Fruit fly (Drosophila melanogaster) whole organism, embryonic: ENCODE measurements around the gene shd.

Experiments used
- Adf1 ChIP-seq: fragments of 200-800 bp; sonication (Bioruptor generic); IDR thresholded peaks from 2 replicates; pipeline ENCODE4 v1.3.6; 2022; ENCODE audit warnings: missing biosample characterization, missing genetic modification characterization
- B-H1 ChIP-seq: fragments of 200-800 bp; sonication (Bioruptor generic); IDR thresholded peaks from 3 replicates; pipeline ENCODE4 v1.3.6; 2022; ENCODE audit warnings: missing biosample characterization, missing genetic modification characterization
- C15 ChIP-seq: fragments of 200-800 bp; sonication (Bioruptor generic); IDR thresholded peaks from 3 replicates; pipeline ENCODE4 v1.3.6; 2022; ENCODE audit warnings: missing biosample characterization, missing genetic modification characterization
- CG1024 ChIP-seq: fragments of 200-800 bp; sonication (Bioruptor generic); IDR thresholded peaks from 2 replicates; pipeline ENCODE4 v1.3.6; 2022; ENCODE audit warnings: missing biosample characterization, missing genetic modification characterization
- CG10366 ChIP-seq: fragments of 200-800 bp; sonication (Bioruptor generic); IDR thresholded peaks from 2 replicates; pipeline ENCODE4 v1.3.6; 2022; ENCODE audit warnings: missing biosample characterization, missing genetic modification characterization
- CG10431 ChIP-seq: fragments of 200-800 bp; sonication (Bioruptor generic); optimal IDR thresholded peaks from 3 replicates; lab custom pipeline; 2018; ENCODE audit warnings: missing biosample characterization, mild to moderate bottlenecking, missing genetic modification characterization
- CG11085 ChIP-seq: fragments of 200-800 bp; sonication (Bioruptor generic); IDR thresholded peaks from 2 replicates; pipeline ENCODE4 v1.3.6; 2022; ENCODE audit warnings: missing biosample characterization, missing genetic modification characterization
- CG11723 ChIP-seq: fragments of 200-800 bp; sonication (Bioruptor generic); optimal IDR thresholded peaks from 2 replicates; lab custom pipeline; 2017; ENCODE audit warnings: missing biosample characterization, mild to moderate bottlenecking, missing genetic modification characterization
- CG14667 ChIP-seq: fragments of 200-800 bp; sonication (Bioruptor generic); IDR thresholded peaks from 2 replicates; pipeline ENCODE4 v1.3.6; 2022; ENCODE audit warnings: missing biosample characterization, missing genetic modification characterization
- CG1529 ChIP-seq: fragments of 200-800 bp; sonication (Bioruptor generic); optimal IDR thresholded peaks from 3 replicates; lab custom pipeline; 2018; ENCODE audit warnings: missing biosample characterization, missing genetic modification characterization
- CG17385 ChIP-seq: fragments of 200-800 bp; sonication (Bioruptor generic); optimal IDR thresholded peaks from 3 replicates; lab custom pipeline; 2018; ENCODE audit warnings: missing biosample characterization, mild to moderate bottlenecking, missing genetic modification characterization
- CG31388 ChIP-seq: fragments of 200-800 bp; sonication (Bioruptor generic); optimal IDR thresholded peaks from 2 replicates; lab custom pipeline; 2016; ENCODE audit warnings: missing biosample characterization, missing genetic modification characterization
- CG3163 ChIP-seq: fragments of 200-800 bp; sonication (Bioruptor generic); optimal IDR thresholded peaks from 3 replicates; lab custom pipeline; 2016; ENCODE audit warnings: missing biosample characterization, missing genetic modification characterization
- CG32767 ChIP-seq: fragments of 200-800 bp; sonication (Bioruptor generic); IDR thresholded peaks from 2 replicates; pipeline ENCODE4 v1.3.6; 2022; ENCODE audit warnings: missing biosample characterization, missing genetic modification characterization
- CG4328 ChIP-seq: fragments of 200-800 bp; sonication (Bioruptor generic); optimal IDR thresholded peaks from 3 replicates; lab custom pipeline; 2017; ENCODE audit warnings: missing biosample characterization, missing genetic modification reagents, missing genetic modification characterization
- CG4854 ChIP-seq: fragments of 200-800 bp; sonication (Bioruptor generic); optimal IDR thresholded peaks from 2 replicates; lab custom pipeline; 2016; ENCODE audit warnings: missing biosample characterization, missing genetic modification characterization, inconsistent platforms
- CG5953 ChIP-seq: fragments of 200-800 bp; sonication (Bioruptor generic); IDR thresholded peaks from 2 replicates; pipeline ENCODE4 v1.3.6; 2022; ENCODE audit warnings: missing biosample characterization, missing genetic modification characterization
- CG7928 ChIP-seq: fragments of 200-800 bp; sonication (Bioruptor generic); optimal IDR thresholded peaks from 2 replicates; lab custom pipeline; 2017; ENCODE audit warnings: missing biosample characterization, mild to moderate bottlenecking, missing genetic modification characterization
- CG7963 ChIP-seq: fragments of 200-800 bp; sonication (Bioruptor generic); IDR thresholded peaks from 3 replicates; pipeline ENCODE4 v1.3.6; 2022; ENCODE audit warnings: missing biosample characterization, missing genetic modification characterization; ENCODE audit not compliant: partially characterized antibody
- CG9215 ChIP-seq: fragments of 200-800 bp; sonication (Bioruptor generic); IDR thresholded peaks from 2 replicates; pipeline ENCODE4 v1.3.6; 2022; ENCODE audit warnings: missing biosample characterization, missing genetic modification characterization
- CG9876 ChIP-seq: fragments of 200-800 bp; sonication (Bioruptor generic); optimal IDR thresholded peaks from 2 replicates; lab custom pipeline; 2016; ENCODE audit warnings: missing biosample characterization, missing genetic modification characterization
- Camta ChIP-seq: fragments of 200-800 bp; sonication (Bioruptor generic); optimal IDR thresholded peaks from 2 replicates; lab custom pipeline; 2016; ENCODE audit warnings: missing biosample characterization, missing genetic modification characterization
- E2f1 ChIP-seq: fragments of 200-800 bp; sonication (Bioruptor generic); IDR thresholded peaks from 2 replicates; pipeline ENCODE4 v1.3.6; 2022; ENCODE audit warnings: missing biosample characterization, missing genetic modification characterization
- E2f2 ChIP-seq: fragments of 200-800 bp; sonication (Bioruptor generic); IDR thresholded peaks from 2 replicates; pipeline ENCODE4 v1.3.6; 2022; ENCODE audit warnings: missing biosample characterization, missing genetic modification characterization
- Gsc ChIP-seq: fragments of 200-800 bp; sonication (Bioruptor generic); IDR thresholded peaks from 2 replicates; pipeline ENCODE4 v1.3.6; 2022; ENCODE audit warnings: missing biosample characterization, missing genetic modification characterization
- Jarid2 ChIP-seq: fragments of 200-800 bp; sonication (Bioruptor generic); optimal IDR thresholded peaks from 3 replicates; lab custom pipeline; 2017; ENCODE audit warnings: mild to moderate bottlenecking, missing biosample characterization, missing genetic modification reagents, missing genetic modification characterization
- Neu2 ChIP-seq: fragments of 200-800 bp; sonication (Bioruptor generic); optimal IDR thresholded peaks from 3 replicates; lab custom pipeline; 2016; ENCODE audit warnings: missing biosample characterization, missing genetic modification characterization, borderline replicate concordance
- Nf-YC ChIP-seq: fragments of 200-800 bp; optimal IDR thresholded peaks from 3 replicates; lab custom pipeline; 2019; ENCODE audit warnings: missing biosample characterization, mild to moderate bottlenecking, missing genetic modification characterization, moderate library complexity
- Usf ChIP-seq: fragments of 200-800 bp; sonication (Bioruptor generic); optimal IDR thresholded peaks from 2 replicates; lab custom pipeline; 2017; ENCODE audit warnings: missing genotype, missing biosample characterization, missing genetic modification characterization
- aop ChIP-seq: fragments of 200-800 bp; sonication (Bioruptor generic); IDR thresholded peaks from 2 replicates; pipeline ENCODE4 v1.3.6; 2022; ENCODE audit warnings: missing biosample characterization, missing genetic modification characterization
- ase ChIP-seq: fragments of 200-800 bp; sonication (Bioruptor generic); IDR thresholded peaks from 3 replicates; pipeline ENCODE4 v1.3.6; 2022; ENCODE audit warnings: missing biosample characterization, missing genetic modification characterization
- ash1 ChIP-seq: fragments of 200-800 bp; sonication (Bioruptor generic); optimal IDR thresholded peaks from 2 replicates; lab custom pipeline; 2018; ENCODE audit warnings: missing biosample characterization, mild to moderate bottlenecking, missing genetic modification characterization
- bowl ChIP-seq: fragments of 200-800 bp; sonication (Bioruptor generic); IDR thresholded peaks from 2 replicates; pipeline ENCODE4 v1.3.6; 2022; ENCODE audit warnings: missing biosample characterization, missing genetic modification characterization
- disco-r ChIP-seq: fragments of 200-800 bp; sonication (Bioruptor generic); optimal IDR thresholded peaks from 2 replicates; lab custom pipeline; 2016; ENCODE audit warnings: missing biosample characterization, missing genetic modification characterization
- ewg ChIP-seq: fragments of 200-800 bp; sonication (Bioruptor generic); optimal IDR thresholded peaks from 3 replicates; lab custom pipeline; 2017; ENCODE audit warnings: mild to moderate bottlenecking, missing biosample characterization, missing genetic modification reagents, missing genetic modification characterization
- fd3F ChIP-seq: fragments of 200-800 bp; sonication (Bioruptor generic); optimal IDR thresholded peaks from 2 replicates; lab custom pipeline; 2018; ENCODE audit warnings: missing biosample characterization, mild to moderate bottlenecking, missing genetic modification characterization, moderate library complexity
- h ChIP-seq: fragments of >200 bp; optimal IDR thresholded peaks from 2 replicates; lab custom pipeline; 2017
- hbn ChIP-seq: fragments of 200-800 bp; sonication (Bioruptor generic); IDR thresholded peaks from 2 replicates; pipeline ENCODE4 v1.3.6; 2022; ENCODE audit warnings: missing biosample characterization, missing genetic modification characterization; ENCODE audit not compliant: partially characterized antibody
- klu ChIP-seq: fragments of 200-800 bp; sonication (Bioruptor generic); IDR thresholded peaks from 2 replicates; pipeline ENCODE4 v1.3.6; 2022; ENCODE audit warnings: missing biosample characterization, missing genetic modification characterization
- lov ChIP-seq, 2 experiments: fragments of 200-800 bp in 1 of 2; fragments of >200 bp in 1 of 2; sonication (Bioruptor generic) in 1 of 2; IDR thresholded peaks in 1 of 2; optimal IDR thresholded peaks in 1 of 2; 2 replicates in 1 of 2; 3 replicates in 1 of 2; pipeline versions ENCODE4 v1.3.6 to Lab custom; 2017 to 2022; ENCODE audit warnings: missing biosample characterization in 1 of 2, missing genetic modification characterization in 1 of 2
- nmo ChIP-seq: fragments of 200-800 bp; sonication (Bioruptor generic); optimal IDR thresholded peaks from 2 replicates; lab custom pipeline; 2018; ENCODE audit warnings: missing biosample characterization, mild to moderate bottlenecking, missing genetic modification characterization, moderate library complexity
- pho ChIP-seq: fragments of 200-800 bp; sonication (Bioruptor generic); optimal IDR thresholded peaks from 2 replicates; lab custom pipeline; 2016; ENCODE audit warnings: missing biosample characterization, missing genetic modification characterization
- pita ChIP-seq: fragments of 200-800 bp; sonication (Bioruptor generic); optimal IDR thresholded peaks from 2 replicates; lab custom pipeline; 2017; ENCODE audit warnings: missing biosample characterization, mild to moderate bottlenecking, missing genetic modification characterization
- prd ChIP-seq, 3 experiments: fragments of >200 bp in 2 of 3; fragments of 200-800 bp in 1 of 3; sonication (Bioruptor generic) in 1 of 3; optimal IDR thresholded peaks in 2 of 3; IDR thresholded peaks in 1 of 3; 2 replicates in 2 of 3; 3 replicates in 1 of 3; pipeline versions ENCODE4 v1.3.6 to Lab custom; 2017 to 2022; ENCODE audit warnings: missing biosample characterization in 1 of 3, missing genetic modification characterization in 1 of 3
- pros ChIP-seq: fragments of 200-800 bp; sonication (Bioruptor generic); optimal IDR thresholded peaks from 3 replicates; lab custom pipeline; 2019; ENCODE audit warnings: missing biosample characterization, mild to moderate bottlenecking, missing genetic modification characterization, moderate library complexity
- ranshi ChIP-seq: fragments of 200-800 bp; sonication (Bioruptor generic); IDR thresholded peaks from 2 replicates; pipeline ENCODE4 v1.3.6; 2022; ENCODE audit warnings: missing biosample characterization, missing genetic modification characterization
- repo ChIP-seq: fragments of 200-800 bp; sonication (Bioruptor generic); optimal IDR thresholded peaks from 2 replicates; lab custom pipeline; 2016; ENCODE audit warnings: missing biosample characterization, missing genetic modification characterization
- sc ChIP-seq, 3 experiments: fragments of >200 bp in 2 of 3; fragments of 200-800 bp in 1 of 3; sonication (Bioruptor generic) in 1 of 3; optimal IDR thresholded peaks; 2 replicates in 2 of 3; 3 replicates in 1 of 3; lab custom pipeline; 2017; ENCODE audit warnings: mild to moderate bottlenecking in 1 of 3, missing biosample characterization in 1 of 3, missing genetic modification characterization in 1 of 3, missing genetic modification reagents in 1 of 3
- zf30C ChIP-seq: fragments of 200-800 bp; sonication (Bioruptor generic); optimal IDR thresholded peaks from 3 replicates; lab custom pipeline; 2018; ENCODE audit warnings: missing biosample characterization, mild to moderate bottlenecking, missing genetic modification characterization
- zfh1 ChIP-seq: fragments of 200-800 bp; sonication (Bioruptor generic); IDR thresholded peaks from 3 replicates; pipeline ENCODE4 v1.3.6; 2022; ENCODE audit warnings: missing biosample characterization, missing genetic modification characterization

shd gene

dm6 chr3L:14652554-14652953 lies 38.3 kb downstream of the shd start (continued):
- TF ChIP-seq sc (optimal IDR thresholded peaks at IDR 0.05; lab: Kevin White, UChicago) (no peak), sc (GFP tag; optimal IDR thresholded peaks at IDR 0.05; lab: Kevin White, UChicago) (peak; percentile 87), ase (GFP tag; lab: Robert Waterston, UW) (no peak; the same call in 2 of the 3 replicates), aop (no peak), CG7963 (GFP tag; lab: Robert Waterston, UW) (no peak), repo (GFP tag; lab: Kevin White, UChicago) (peak; percentile 46), CG10431 (GFP tag; lab: Kevin White, UChicago) (peak; percentile 83), CG14667 (GFP tag; lab: Robert Waterston, UW) (peak; percentile 69; the same call in 1 of the 2 replicates), pros (GFP tag; lab: Kevin White, UChicago) (no peak), CG4854 (GFP tag; lab: Kevin White, UChicago) (peak; percentile 11), CG5953 (GFP tag; lab: Robert Waterston, UW) (peak; percentile 21; the same call in 1 of the 2 replicates), CG11085 (no peak), E2f1 (GFP tag; lab: Robert Waterston, UW) (peak; percentile 67), ranshi (GFP tag; lab: Robert Waterston, UW) (peak; percentile 72; the same call in 1 of the 2 replicates), CG11723 (GFP tag; lab: Kevin White, UChicago) (peak; percentile 67), Neu2 (GFP tag; lab: Kevin White, UChicago) (no peak), pho (no peak), ash1 (GFP tag; lab: Kevin White, UChicago) (no peak), E2f2 (GFP tag; lab: Robert Waterston, UW) (peak; percentile 39; the same call in 1 of the 2 replicates), B-H1 (peak; percentile 66; the same call in 2 of the 3 replicates), klu (GFP tag; lab: Robert Waterston, UW) (no peak), disco-r (GFP tag; lab: Kevin White, UChicago) (peak; percentile 21), h (no peak), zfh1 (GFP tag; lab: Robert Waterston, UW) (peak; percentile 77; the same call in 2 of the 3 replicates), bowl (no peak), Nf-YC (tag; lab: Kevin White, UChicago) (no peak), CG10366 (GFP tag; lab: Robert Waterston, UW) (peak; percentile 65), Jarid2 (GFP tag; lab: Kevin White, UChicago) (peak; percentile 48), CG9876 (GFP tag; lab: Kevin White, UChicago) (peak; percentile 9), Usf (peak; percentile 30), CG4328 (GFP tag; lab: Kevin White, UChicago) (peak; percentile 30), CG1024 (GFP tag; lab: Robert Waterston, UW) (0 out of 2 replicates have a peak, but pooled peaks have one; percentile 40), hbn (GFP tag; lab: Robert Waterston, UW) (no peak), CG9215 (GFP tag; lab: Robert Waterston, UW) (peak; percentile 35; the same call in 1 of the 2 replicates), CG17385 (GFP tag; lab: Kevin White, UChicago) (peak; percentile 62), CG1529 (GFP tag; lab: Kevin White, UChicago) (peak; percentile 79), CG31388 (GFP tag; lab: Kevin White, UChicago) (no peak), nmo (GFP tag; lab: Kevin White, UChicago) (peak; percentile 84), CG7928 (no peak), CG3163 (GFP tag; lab: Kevin White, UChicago) (peak; percentile 55), CG32767 (GFP tag; lab: Robert Waterston, UW) (peak; percentile 24; the same call in 1 of the 2 replicates), Gsc (no peak), fd3F (GFP tag; lab: Kevin White, UChicago) (no peak), lov (optimal IDR thresholded peaks at IDR 0.05; lab: Kevin White, UChicago) (no peak), lov (GFP tag; IDR thresholded peaks at IDR 0.05; lab: Robert Waterston, UW) (peak; percentile 75; the same call in 2 of the 3 replicates), pita (GFP tag; lab: Kevin White, UChicago) (no peak), C15 (no peak), prd (optimal IDR thresholded peaks at IDR 0.05; lab: Kevin White, UChicago) (no peak), prd (GFP tag; IDR thresholded peaks at IDR 0.05; lab: Robert Waterston, UW) (peak; percentile 76; the same call in 2 of the 3 replicates), Camta (GFP tag; lab: Kevin White, UChicago) (peak; percentile 85), Adf1 (GFP tag; lab: Robert Waterston, UW) (no peak), zf30C (GFP tag; lab: Kevin White, UChicago) (peak; percentile 54), ewg (GFP tag; lab: Kevin White, UChicago) (peak; percentile 68)
